Fruit fly (Drosophila melanogaster) S2 (cell line): ENCODE data around the gene CG43218.

ENCODE experiments used
- CG8478 ChIP-seq: fragments of >200 bp; optimal IDR thresholded peaks from 2 replicates; lab custom pipeline; 2018
- CTCF ChIP-seq, 2 experiments: fragments of >200 bp; optimal IDR thresholded peaks; 2 replicates each; lab custom pipeline; 2018

DNA sequence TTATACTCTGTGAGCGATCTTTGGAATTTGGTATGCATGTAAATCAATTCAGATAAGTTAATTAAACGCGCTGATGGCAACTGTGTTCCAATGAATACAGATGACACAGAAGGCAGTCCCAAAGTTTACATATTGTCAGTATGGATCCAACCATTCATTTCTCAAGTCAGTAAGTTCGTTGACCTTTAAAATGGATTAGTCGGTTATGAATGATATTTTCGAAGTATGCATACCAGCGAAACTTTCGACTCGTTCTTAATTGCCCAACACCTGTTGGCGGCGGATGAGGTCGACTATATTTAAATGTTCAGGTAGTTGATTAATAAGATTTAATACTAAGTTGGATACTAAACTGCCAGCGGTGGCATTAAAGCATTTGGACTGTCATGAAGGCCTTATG, 32.5 kb downstream of the CG43218 start:
- no peak for TF ChIP-seq CG8478 (lab: Kevin White, UChicago)
- TF ChIP-seq CTCF (optimal IDR thresholded peaks at IDR 0.05; lab: Kevin White, UChicago): no peak
